Fruit fly (Drosophila melanogaster): ENCODE results near the gene CG13045.

DNA sequence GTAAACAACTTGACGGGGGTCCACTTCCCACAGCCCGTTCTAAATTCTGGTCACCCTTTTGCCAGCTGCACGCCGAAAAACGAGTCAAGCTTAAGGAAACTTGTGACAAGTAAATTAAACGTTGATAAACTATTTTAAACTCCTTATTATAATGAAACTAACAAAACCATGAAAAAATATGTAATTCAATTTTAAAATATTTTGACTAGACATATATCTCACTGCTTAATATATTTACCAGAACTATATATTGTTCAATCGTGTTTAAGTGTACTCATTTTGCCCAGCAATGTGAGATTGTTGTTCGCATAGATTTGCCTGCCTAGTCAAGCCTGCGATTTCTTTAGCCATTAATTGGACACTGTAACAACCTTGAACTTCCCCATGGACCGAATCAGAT, 31.2 kb downstream of the CG13045 start, which contains the start of gene CG13053:
- TF ChIP-seq CTCF (optimal IDR thresholded peaks at IDR 0.05) (no peak), CG8478 (optimal IDR thresholded peaks at IDR 0.05) (no peak)
